Fruit fly (Drosophila melanogaster) whole organism, embryonic: Measurements from ENCODE around the gene CG32074.

Experiments used
- Ada2b ChIP-seq: fragments of 200-800 bp; sonication (Bioruptor generic); IDR thresholded peaks from 2 replicates; pipeline ENCODE4 v1.3.6; 2022; ENCODE audit warnings: missing biosample characterization, missing genetic modification characterization
- Antp ChIP-seq: fragments of 200-800 bp; sonication (Bioruptor generic); optimal IDR thresholded peaks from 3 replicates; lab custom pipeline; 2016; ENCODE audit warnings: missing biosample characterization, missing genetic modification characterization
- Awh ChIP-seq: fragments of 200-800 bp; sonication (Bioruptor generic); IDR thresholded peaks from 2 replicates; pipeline ENCODE4, ENCODE4 v1.3.6; 2022; ENCODE audit warnings: missing biosample characterization, missing genetic modification characterization
- BtbVII ChIP-seq: fragments of 200-800 bp; sonication (Bioruptor generic); optimal IDR thresholded peaks from 3 replicates; lab custom pipeline; 2017; ENCODE audit warnings: missing biosample characterization, mild to moderate bottlenecking, missing genetic modification characterization
- CG11085 ChIP-seq: fragments of 200-800 bp; sonication (Bioruptor generic); IDR thresholded peaks from 2 replicates; pipeline ENCODE4 v1.3.6; 2022; ENCODE audit warnings: missing biosample characterization, missing genetic modification characterization
- CG11456 ChIP-seq: fragments of 200-800 bp; sonication (Bioruptor generic); IDR thresholded peaks from 3 replicates; pipeline ENCODE4 v1.3.6; 2022; ENCODE audit warnings: missing biosample characterization, missing genetic modification characterization
- CG12299 ChIP-seq: fragments of 200-800 bp; sonication (Bioruptor generic); optimal IDR thresholded peaks from 2 replicates; lab custom pipeline; 2018; ENCODE audit warnings: missing biosample characterization, mild to moderate bottlenecking, missing genetic modification characterization
- CG15601 ChIP-seq: fragments of 200-800 bp; sonication (Bioruptor generic); optimal IDR thresholded peaks from 3 replicates; lab custom pipeline; 2019; ENCODE audit warnings: missing biosample characterization, mild to moderate bottlenecking, missing genetic modification characterization, moderate library complexity
- CG16815 ChIP-seq: fragments of 200-800 bp; sonication (Bioruptor generic); optimal IDR thresholded peaks from 3 replicates; lab custom pipeline; 2017; ENCODE audit warnings: missing biosample characterization, mild to moderate bottlenecking, missing genetic modification characterization
- CG16863 ChIP-seq: fragments of 200-800 bp; sonication (Bioruptor generic); optimal IDR thresholded peaks from 3 replicates; lab custom pipeline; 2016; ENCODE audit warnings: missing biosample characterization, missing genetic modification characterization
- CG17359 ChIP-seq: fragments of 200-800 bp; sonication (Bioruptor generic); optimal IDR thresholded peaks from 3 replicates; lab custom pipeline; 2018; ENCODE audit warnings: missing biosample characterization, mild to moderate bottlenecking, missing genetic modification characterization, moderate library complexity
- CG1792 ChIP-seq: fragments of 200-800 bp; sonication (Bioruptor generic); optimal IDR thresholded peaks from 2 replicates; lab custom pipeline; 2016; ENCODE audit warnings: missing biosample characterization, missing genetic modification characterization
- CG1832 ChIP-seq: fragments of 200-800 bp; sonication (Bioruptor generic); optimal IDR thresholded peaks from 2 replicates; lab custom pipeline; 2017; ENCODE audit warnings: missing biosample characterization, mild to moderate bottlenecking, missing genetic modification characterization, inconsistent platforms
- CG2116 ChIP-seq: fragments of 200-800 bp; sonication (Bioruptor generic); optimal IDR thresholded peaks from 3 replicates; lab custom pipeline; 2018; ENCODE audit warnings: missing biosample characterization, mild to moderate bottlenecking, missing genetic modification characterization
- CG2875 ChIP-seq: fragments of 200-800 bp; sonication (Bioruptor generic); optimal IDR thresholded peaks from 2 replicates; lab custom pipeline; 2017; ENCODE audit warnings: missing biosample characterization, mild to moderate bottlenecking, missing genetic modification characterization, missing genetic modification reagents
- CG32772 ChIP-seq: fragments of 200-800 bp; sonication (Bioruptor generic); IDR thresholded peaks from 2 replicates; pipeline ENCODE4 v1.3.6; 2022; ENCODE audit warnings: missing biosample characterization, missing genetic modification characterization
- CG3995 ChIP-seq: fragments of 200-800 bp; sonication (Bioruptor generic); optimal IDR thresholded peaks from 3 replicates; lab custom pipeline; 2016; ENCODE audit warnings: missing biosample characterization, missing genetic modification characterization
- CG4328 ChIP-seq: fragments of 200-800 bp; sonication (Bioruptor generic); optimal IDR thresholded peaks from 3 replicates; lab custom pipeline; 2017; ENCODE audit warnings: missing biosample characterization, missing genetic modification reagents, missing genetic modification characterization
- CG4360 ChIP-seq: fragments of 200-800 bp; sonication (Bioruptor generic); IDR thresholded peaks from 2 replicates; pipeline ENCODE4 v1.3.6; 2022; ENCODE audit warnings: missing biosample characterization, missing genetic modification characterization
- CG4707 ChIP-seq: fragments of 200-800 bp; sonication (Bioruptor generic); optimal IDR thresholded peaks from 2 replicates; lab custom pipeline; 2018; ENCODE audit warnings: missing biosample characterization, mild to moderate bottlenecking, missing genetic modification characterization, moderate library complexity
- CG4820 ChIP-seq: fragments of 200-800 bp; sonication (Bioruptor generic); optimal IDR thresholded peaks from 3 replicates; lab custom pipeline; 2016; ENCODE audit warnings: missing biosample characterization, missing genetic modification characterization
- CG6791 ChIP-seq: fragments of 200-800 bp; sonication (Bioruptor generic); IDR thresholded peaks from 3 replicates; pipeline ENCODE4 v1.3.6; 2022; ENCODE audit warnings: missing biosample characterization, missing genetic modification characterization; ENCODE audit not compliant: partially characterized antibody
- CG7839 ChIP-seq: fragments of 200-800 bp; sonication (Bioruptor generic); optimal IDR thresholded peaks from 3 replicates; lab custom pipeline; 2018; ENCODE audit warnings: missing biosample characterization, mild to moderate bottlenecking, missing genetic modification characterization, moderate library complexity
- CG8359 ChIP-seq: fragments of 200-800 bp; sonication (Bioruptor generic); optimal IDR thresholded peaks from 2 replicates; lab custom pipeline; 2017; ENCODE audit warnings: missing biosample characterization, mild to moderate bottlenecking, missing genetic modification characterization, borderline replicate concordance
- CoRest ChIP-seq: fragments of 200-800 bp; sonication (Bioruptor generic); optimal IDR thresholded peaks from 3 replicates; lab custom pipeline; 2018; ENCODE audit warnings: missing biosample characterization, mild to moderate bottlenecking, missing genetic modification characterization, moderate library complexity
- CrebB ChIP-seq: fragments of 200-800 bp; sonication (Bioruptor generic); optimal IDR thresholded peaks from 3 replicates; lab custom pipeline; 2018; ENCODE audit warnings: missing biosample characterization, mild to moderate bottlenecking, missing genetic modification characterization
- Drgx ChIP-seq: fragments of 200-800 bp; sonication (Bioruptor generic); IDR thresholded peaks from 2 replicates; pipeline ENCODE4 v1.3.6; 2022; ENCODE audit warnings: missing biosample characterization, missing genetic modification characterization
- Ets65A ChIP-seq: fragments of 200-800 bp; sonication (Bioruptor generic); peaks from one replicate; lab custom pipeline; 2016; ENCODE audit warnings: missing biosample characterization, missing genetic modification characterization
- Fer1 ChIP-seq: fragments of 200-800 bp; sonication (Bioruptor generic); optimal IDR thresholded peaks from 2 replicates; lab custom pipeline; 2017; ENCODE audit warnings: missing biosample characterization, mild to moderate bottlenecking, missing genetic modification characterization
- GATAe ChIP-seq: fragments of 200-800 bp; sonication (Bioruptor generic); conservative IDR thresholded peaks from 2 replicates; pipeline ENCODE4 v1.3.6; 2022; ENCODE audit warnings: missing biosample characterization, missing genetic modification characterization
- Hr3 ChIP-seq: fragments of 200-800 bp; sonication (Bioruptor generic); optimal IDR thresholded peaks from 3 replicates; lab custom pipeline; 2016; ENCODE audit warnings: missing biosample characterization, missing genetic modification characterization
- MESR4 ChIP-seq: fragments of 200-800 bp; sonication (Bioruptor generic); optimal IDR thresholded peaks from 2 replicates; lab custom pipeline; 2018; ENCODE audit warnings: missing biosample characterization, mild to moderate bottlenecking, missing genetic modification characterization, moderate library complexity
- Pdp1 ChIP-seq, 2 experiments: fragments of 200-800 bp; sonication (Bioruptor generic); optimal IDR thresholded peaks; 3 replicates each; lab custom pipeline; 2016; ENCODE audit warnings: missing biosample characterization in 2 of 2, missing genetic modification characterization in 2 of 2, mild to moderate bottlenecking in 1 of 2, moderate library complexity in 1 of 2
- Poxn ChIP-seq: fragments of 200-800 bp; sonication (Bioruptor generic); IDR thresholded peaks from 2 replicates; pipeline ENCODE4 v1.3.6; 2022; ENCODE audit warnings: missing biosample characterization, missing genetic modification characterization
- Spps ChIP-seq: fragments of 200-800 bp; sonication (Bioruptor generic); optimal IDR thresholded peaks from 2 replicates; lab custom pipeline; 2018; ENCODE audit warnings: missing biosample characterization, mild to moderate bottlenecking, missing genetic modification characterization
- Sry-β ChIP-seq: fragments of 200-800 bp; sonication (Bioruptor generic); optimal IDR thresholded peaks from 2 replicates; lab custom pipeline; 2018; ENCODE audit warnings: missing biosample characterization, mild to moderate bottlenecking, missing genetic modification characterization, moderate library complexity
- chif ChIP-seq, 2 experiments: fragments of 200-800 bp; sonication (Bioruptor generic); optimal IDR thresholded peaks; 3 replicates each; lab custom pipeline; 2016; ENCODE audit warnings: missing biosample characterization in 2 of 2, missing genetic modification characterization in 2 of 2
- crp ChIP-seq, 2 experiments: fragments of 200-800 bp; sonication (Bioruptor generic); optimal IDR thresholded peaks; 2 replicates in 1 of 2; 3 replicates in 1 of 2; lab custom pipeline; 2017; ENCODE audit warnings: missing biosample characterization in 2 of 2, missing genetic modification characterization in 2 of 2, mild to moderate bottlenecking in 1 of 2, moderate library complexity in 1 of 2
- da ChIP-seq: fragments of 200-800 bp; sonication (Bioruptor generic); optimal IDR thresholded peaks from 2 replicates; lab custom pipeline; 2016; ENCODE audit warnings: missing biosample characterization, missing genetic modification characterization
- dpn ChIP-seq, 2 experiments: fragments of 200-800 bp; sonication (Bioruptor generic); optimal IDR thresholded peaks; 3 replicates each; lab custom pipeline; 2016; ENCODE audit warnings: missing biosample characterization in 2 of 2, missing genetic modification characterization in 2 of 2
- ftz-f1 ChIP-seq: fragments of 200-800 bp; sonication (Bioruptor generic); optimal IDR thresholded peaks from 2 replicates; lab custom pipeline; 2016; ENCODE audit warnings: missing biosample characterization, missing genetic modification characterization
- lab ChIP-seq: fragments of 200-800 bp; sonication (Bioruptor generic); optimal IDR thresholded peaks from 3 replicates; lab custom pipeline; 2017; ENCODE audit warnings: missing biosample characterization, missing genetic modification characterization, mild to moderate bottlenecking, moderate library complexity, missing genetic modification reagents
- mld ChIP-seq: fragments of 200-800 bp; sonication (Bioruptor generic); IDR thresholded peaks from 3 replicates; pipeline ENCODE4 v1.3.6; 2022; ENCODE audit warnings: missing biosample characterization, missing genetic modification characterization; ENCODE audit not compliant: partially characterized antibody
- pros ChIP-seq: fragments of 200-800 bp; sonication (Bioruptor generic); optimal IDR thresholded peaks from 3 replicates; lab custom pipeline; 2019; ENCODE audit warnings: missing biosample characterization, mild to moderate bottlenecking, missing genetic modification characterization, moderate library complexity
- sim ChIP-seq: fragments of 200-800 bp; sonication (Bioruptor generic); IDR thresholded peaks from 2 replicates; pipeline ENCODE4 v1.3.6; 2022; ENCODE audit warnings: missing biosample characterization, missing genetic modification characterization
- slbo ChIP-seq: fragments of 200-800 bp; sonication (Bioruptor generic); IDR thresholded peaks from 2 replicates; pipeline ENCODE4 v1.3.6; 2022; ENCODE audit warnings: missing biosample characterization, missing genetic modification characterization
- tap ChIP-seq: fragments of 200-800 bp; optimal IDR thresholded peaks from 3 replicates; lab custom pipeline; 2019; ENCODE audit warnings: missing biosample characterization, mild to moderate bottlenecking, missing genetic modification characterization, moderate library complexity
- tup ChIP-seq: fragments of 200-800 bp; sonication (Bioruptor generic); optimal IDR thresholded peaks from 2 replicates; lab custom pipeline; 2016; ENCODE audit warnings: missing biosample characterization, mild to moderate bottlenecking, missing genetic modification characterization, moderate library complexity
- z ChIP-seq: fragments of 200-800 bp; sonication (Bioruptor generic); IDR thresholded peaks from 3 replicates; pipeline ENCODE4 v1.3.6; 2022; ENCODE audit warnings: missing biosample characterization, missing genetic modification characterization

Gene CG32074

dm6 chr3L:11084557-11085231 lies 47.4 kb downstream of the CG32074 start (continued):
- TF ChIP-seq CG15601 (tag; lab: Kevin White, UChicago) (peak; percentile 98), CG12299 (peak; percentile 94), CG17359 (tag; lab: Kevin White, UChicago) (peak; percentile 97), Ets65A (peak; percentile 98), CG4328 (peak; percentile 82), Awh (GFP tag; lab: Robert Waterston, UW) (peak; percentile 98), CG6791 (no peak), CG16863 (GFP tag; lab: Kevin White, UChicago) (peak; percentile 97), CG1792 (GFP tag; lab: Kevin White, UChicago) (peak; percentile 95), CG4707 (GFP tag; lab: Kevin White, UChicago) (peak; percentile 94), CG4360 (peak; percentile 86), pros (peak; percentile 73), Ada2b (GFP tag; lab: Robert Waterston, UW) (peak; percentile 97), Sry-β (GFP tag; lab: Kevin White, UChicago) (peak; percentile 68), BtbVII (GFP tag; lab: Kevin White, UChicago) (peak; percentile 81), CrebB (tag; lab: Kevin White, UChicago) (peak; percentile 95), CG2116 (GFP tag; lab: Kevin White, UChicago) (peak; percentile 84), GATAe (GFP tag; lab: Robert Waterston, UW) (peak; percentile 62), CG7839 (tag; lab: Kevin White, UChicago) (peak; percentile 98), CG8359 (GFP tag; lab: Kevin White, UChicago) (peak; percentile 88), Poxn (GFP tag; lab: Robert Waterston, UW) (peak; percentile 53; the same call in 1 of the 2 replicates), CG11085 (peak; percentile 82), CG2875 (GFP tag; lab: Kevin White, UChicago) (peak; percentile 96), Drgx (peak; percentile 99), Antp (GFP tag; lab: Kevin White, UChicago) (peak; percentile 92), Hr3 (GFP tag; lab: Kevin White, UChicago) (peak; percentile 94), CoRest (peak; percentile 97), CG3995 (peak; percentile 46), dpn (GFP tag; optimal IDR thresholded peaks at IDR 0.05; lab: Kevin White, UChicago) (peak; percentile 97), CG1832 (GFP tag; lab: Kevin White, UChicago) (no peak), tup (peak; percentile 84), mld (no peak), tap (peak; percentile 96), CG11456 (peak; percentile 90), Fer1 (GFP tag; lab: Kevin White, UChicago) (peak; percentile 94), CG4820 (peak; percentile 97), chif (GFP tag; optimal IDR thresholded peaks at IDR 0.05; lab: Kevin White, UChicago) (peak; percentile 98), Pdp1 (GFP tag; optimal IDR thresholded peaks at IDR 0.05; lab: Kevin White, UChicago) (peak; percentile 95 to 97), lab (peak; percentile 94), z (peak; percentile 68; the same call in 1 of the 3 replicates), CG32772 (peak; percentile 96), da (GFP tag; lab: Kevin White, UChicago) (peak; percentile 93), MESR4 (peak; percentile 56), sim (GFP tag; lab: Robert Waterston, UW) (peak; percentile 96), Spps (tag; lab: Kevin White, UChicago) (peak; percentile 96), ftz-f1 (no peak), crp (GFP tag; optimal IDR thresholded peaks at IDR 0.05; lab: Kevin White, UChicago) (peak in 1 of 2 experiments; percentile 63), slbo (GFP tag; lab: Robert Waterston, UW) (peak; percentile 92), CG16815 (GFP tag; lab: Kevin White, UChicago) (peak; percentile 92)
